Worm (Caenorhabditis elegans) whole organism, L4 larva: ENCODE results near the gene elo-3.
A peak's percentile ranks its signal among the peaks of the same experiment; 100 is the strongest.

ENCODE experiments used
- D1046.2 ChIP-seq: fragments of 200-800 bp; sonication (Bioruptor generic); IDR thresholded peaks from 2 replicates; pipeline ENCODE4 v1.3.6; 2022; ENCODE audit warnings: missing genetic modification characterization, missing compliant biosample characterization
- T26A8.4 ChIP-seq: fragments of 200-800 bp; sonication (Bioruptor generic); IDR thresholded peaks from 2 replicates; pipeline ENCODE4 v1.3.6; 2022; ENCODE audit warnings: missing genetic modification characterization, missing compliant biosample characterization
- aha-1 ChIP-seq: fragments of 150-350 bp; peaks from one replicate; lab custom pipeline; 2014; ENCODE audit warnings: missing biosample characterization, missing genetic modification characterization
- ceh-20 ChIP-seq: fragments of 200-800 bp; sonication (Bioruptor generic); IDR thresholded peaks from 2 replicates; pipeline ENCODE4 v1.3.6; 2022; ENCODE audit warnings: missing genetic modification reagents, missing genetic modification characterization, missing compliant biosample characterization
- ceh-62 ChIP-seq: sonication (generic microtip); optimal IDR thresholded peaks from 2 replicates; lab custom pipeline; 2017; ENCODE audit warnings: missing biosample characterization, missing genetic modification characterization
- ces-1 ChIP-seq: fragments of 150-350 bp; sonication (generic microtip); optimal IDR thresholded peaks from 4 replicates; lab custom pipeline; 2014; ENCODE audit warnings: missing biosample characterization, missing genetic modification reagents, missing genetic modification characterization
- daf-16 ChIP-seq, 3 experiments: sonication (generic microtip); optimal IDR thresholded peaks; 2 replicates each; lab custom pipeline; 2016 to 2017; ENCODE audit warnings: missing genetic modification characterization in 3 of 3, missing genetic modification reagents in 3 of 3, mild to moderate bottlenecking in 2 of 3, missing compliant biosample characterization in 2 of 3, missing biosample characterization in 1 of 3, moderate library complexity in 1 of 3
- daf-19 ChIP-seq: fragments of 200-800 bp; sonication (Bioruptor generic); conservative IDR thresholded peaks from 2 replicates; pipeline ENCODE4 v1.3.6; 2022; ENCODE audit warnings: missing genetic modification characterization, missing compliant biosample characterization
- dmd-6 ChIP-seq: fragments of 200-800 bp; sonication (Bioruptor generic); IDR thresholded peaks from 2 replicates; pipeline ENCODE4 v1.3.6; 2022; ENCODE audit warnings: missing genetic modification reagents, missing genetic modification characterization, missing compliant biosample characterization
- fkh-10 ChIP-seq: fragments of 150-350 bp; optimal IDR thresholded peaks from 2 replicates; lab custom pipeline; 2014; ENCODE audit warnings: missing biosample characterization, missing genetic modification reagents, missing genetic modification characterization
- hlh-11 ChIP-seq: fragments of 200-800 bp; sonication (Bioruptor generic); optimal IDR thresholded peaks from 2 replicates; lab custom pipeline; 2018; ENCODE audit warnings: mild to moderate bottlenecking, missing genetic modification characterization, missing compliant biosample characterization
- jun-1 ChIP-seq: fragments of 150-350 bp; optimal IDR thresholded peaks from 2 replicates; lab custom pipeline; 2014; ENCODE audit warnings: missing biosample characterization, missing genetic modification reagents, missing genetic modification characterization
- lim-7 ChIP-seq: fragments of 200-800 bp; sonication (Bioruptor generic); IDR thresholded peaks from 2 replicates; pipeline ENCODE4 v1.3.6; 2022; ENCODE audit warnings: missing genetic modification characterization, missing compliant biosample characterization
- lin-1 ChIP-seq: fragments of 200-800 bp; sonication (Bioruptor generic); IDR thresholded peaks from 2 replicates; pipeline ENCODE4 v1.3.6; 2022; ENCODE audit warnings: missing genetic modification reagents, missing genetic modification characterization, missing compliant biosample characterization
- lin-13 ChIP-seq: fragments of 150-350 bp; optimal IDR thresholded peaks from 2 replicates; lab custom pipeline; 2014; ENCODE audit warnings: missing biosample characterization, missing genetic modification reagents, missing genetic modification characterization
- lin-15B ChIP-seq: fragments of 150-350 bp; sonication (generic microtip); optimal IDR thresholded peaks from 3 replicates; lab custom pipeline; 2014; ENCODE audit warnings: missing biosample characterization, missing genetic modification characterization
- lin-38 ChIP-seq: fragments of 200-800 bp; sonication (Bioruptor generic); IDR thresholded peaks from 2 replicates; pipeline ENCODE4 v1.3.6; 2022; ENCODE audit warnings: missing genetic modification reagents, missing genetic modification characterization, missing compliant biosample characterization
- lin-39 ChIP-seq: fragments of 150-350 bp; optimal IDR thresholded peaks from 2 replicates; lab custom pipeline; 2014; ENCODE audit warnings: missing biosample characterization, missing genetic modification reagents, missing genetic modification characterization
- madf-5 ChIP-seq, 2 experiments: fragments of 200-800 bp; sonication (Bioruptor generic); IDR thresholded peaks; 2 replicates each; pipeline ENCODE4 v1.3.6; 2022; ENCODE audit warnings: missing compliant biosample characterization in 2 of 2, missing genetic modification characterization in 2 of 2
- mep-1 ChIP-seq: fragments of 150-350 bp; sonication (generic microtip); optimal IDR thresholded peaks from 3 replicates; lab custom pipeline; 2014; ENCODE audit warnings: missing biosample characterization, missing genetic modification characterization
- nhr-10 ChIP-seq: fragments of 150-350 bp; optimal IDR thresholded peaks from 2 replicates; lab custom pipeline; 2014; ENCODE audit warnings: missing biosample characterization, missing genetic modification characterization
- nhr-102 ChIP-seq: sonication (generic microtip); optimal IDR thresholded peaks from 2 replicates; lab custom pipeline; 2016; ENCODE audit warnings: mild to moderate bottlenecking, missing genetic modification characterization, moderate library complexity, missing compliant biosample characterization
- nhr-25 ChIP-seq: sonication (generic microtip); optimal IDR thresholded peaks from 2 replicates; lab custom pipeline; 2017; ENCODE audit warnings: missing genetic modification characterization, mild to moderate bottlenecking, missing compliant biosample characterization, antibody characterized with exemption, moderate library complexity, borderline replicate concordance; ENCODE audit not compliant: insufficient read depth
- nhr-28 ChIP-seq: fragments of 150-350 bp; optimal IDR thresholded peaks from 2 replicates; lab custom pipeline; 2014; ENCODE audit warnings: missing biosample characterization, missing genetic modification characterization
- nhr-41 ChIP-seq: fragments of 200-800 bp; sonication (Bioruptor generic); IDR thresholded peaks from 2 replicates; pipeline ENCODE4 v1.3.6; 2022; ENCODE audit warnings: missing genetic modification reagents, missing genetic modification characterization, missing compliant biosample characterization
- nhr-76 ChIP-seq: fragments of 150-350 bp; optimal IDR thresholded peaks from 2 replicates; lab custom pipeline; 2014; ENCODE audit warnings: missing biosample characterization, missing genetic modification characterization
- nhr-77 ChIP-seq: fragments of 150-350 bp; optimal IDR thresholded peaks from 2 replicates; lab custom pipeline; 2014; ENCODE audit warnings: missing biosample characterization, missing genetic modification characterization
- php-3 ChIP-seq: fragments of 200-800 bp; sonication (Bioruptor generic); IDR thresholded peaks from 2 replicates; pipeline ENCODE4 v1.3.6; 2022; ENCODE audit warnings: missing genetic modification reagents, missing genetic modification characterization, missing compliant biosample characterization
- pqm-1 ChIP-seq: sonication (generic microtip); optimal IDR thresholded peaks from 2 replicates; lab custom pipeline; 2017; ENCODE audit warnings: missing biosample characterization, missing genetic modification characterization
- rbr-2 ChIP-seq: sonication (generic microtip); optimal IDR thresholded peaks from 2 replicates; lab custom pipeline; 2016; ENCODE audit warnings: missing genotype, missing genetic modification characterization, missing compliant biosample characterization
- set-16 ChIP-seq: fragments of 200-800 bp; sonication (Bioruptor generic); IDR thresholded peaks from 2 replicates; pipeline ENCODE4 v1.3.6; 2022; ENCODE audit warnings: missing genetic modification reagents, missing genetic modification characterization, missing compliant biosample characterization
- spr-1 ChIP-seq: sonication (generic microtip); optimal IDR thresholded peaks from 2 replicates; lab custom pipeline; 2016; ENCODE audit warnings: mild to moderate bottlenecking, missing genetic modification characterization, missing compliant biosample characterization
- tag-97 ChIP-seq: fragments of 200-800 bp; sonication (Bioruptor generic); IDR thresholded peaks from 2 replicates; pipeline ENCODE4 v1.3.6; 2022; ENCODE audit warnings: missing genetic modification characterization, missing compliant biosample characterization
- tra-1 ChIP-seq: fragments of 200-800 bp; sonication (Bioruptor generic); IDR thresholded peaks from 2 replicates; pipeline ENCODE4 v1.3.6; 2022; ENCODE audit warnings: missing genetic modification reagents, missing genetic modification characterization, missing compliant biosample characterization
- unc-62 ChIP-seq, 3 experiments: fragments of 150-350 bp in 1 of 3; sonication (generic microtip); optimal IDR thresholded peaks in 2 of 3; peaks in 1 of 3; 1 replicate in 1 of 3; 2 replicates in 2 of 3; lab custom pipeline; 2014 to 2017; ENCODE audit warnings: missing biosample characterization in 3 of 3, missing genetic modification characterization in 3 of 3, missing genetic modification reagents in 3 of 3, missing genotype in 1 of 3
- zfp-2 ChIP-seq: sonication (generic microtip); optimal IDR thresholded peaks from 2 replicates; lab custom pipeline; 2016; ENCODE audit warnings: mild to moderate bottlenecking, missing genetic modification characterization, missing compliant biosample characterization
- ztf-11 ChIP-seq: fragments of 150-350 bp; optimal IDR thresholded peaks from 2 replicates; lab custom pipeline; 2014; ENCODE audit warnings: missing biosample characterization, missing genetic modification characterization

The elo-3 gene

DNA sequence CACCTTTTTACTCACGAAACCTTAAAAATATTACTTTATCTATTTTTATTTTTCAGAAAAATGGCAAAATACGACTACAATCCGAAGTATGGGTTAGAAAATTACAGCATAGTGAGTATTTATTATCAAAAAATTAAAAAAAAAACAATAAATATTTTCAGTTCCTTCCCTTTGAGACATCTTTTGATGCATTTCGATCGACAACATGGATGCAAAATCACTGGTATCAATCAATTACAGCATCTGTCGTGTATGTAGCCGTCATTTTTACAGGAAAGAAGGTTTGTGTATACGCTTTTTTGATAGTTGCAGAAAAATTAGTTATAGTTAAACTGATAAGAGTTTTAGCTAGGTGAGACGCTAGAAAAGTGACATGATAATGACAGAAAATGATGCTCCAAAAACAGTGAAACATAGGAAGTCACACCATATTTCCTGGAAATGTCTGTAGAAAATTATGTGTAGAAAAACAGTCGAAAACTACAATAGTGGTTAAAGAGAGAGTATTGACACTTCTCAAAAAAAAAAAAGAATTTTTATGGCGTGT lies at the start of gene elo-3:
Gene elo-3 (plus strand): TSS at position 51 of the 547 bp plus-strand sequence.
- peak; percentile 26 for TF ChIP-seq aha-1
- no peak for TF ChIP-seq daf-16 (GFP tag; optimal IDR thresholded peaks at IDR 0.05; lab: Kevin White, UChicago)
- peak; percentile 51 for TF ChIP-seq daf-16 (tag; optimal IDR thresholded peaks at IDR 0.05; lab: Kevin White, UChicago)
- peak; percentile 15 for TF ChIP-seq hlh-11 (tag; lab: Kevin White, UChicago)
- TF ChIP-seq dmd-6 (GFP tag; lab: Robert Waterston, UW) = peak; percentile 92
- no peak for TF ChIP-seq daf-19 (GFP tag; lab: Robert Waterston, UW)
- peak; percentile 65; the same call in 1 of the 2 replicates for TF ChIP-seq lin-1 (GFP tag; lab: Robert Waterston, UW)
- TF ChIP-seq nhr-41 = no peak
- TF ChIP-seq nhr-102 (tag; lab: Kevin White, UChicago) = peak; percentile 41
- no peak for TF ChIP-seq ceh-20 (GFP tag; lab: Robert Waterston, UW)
- TF ChIP-seq nhr-76 (tag; lab: Kevin White, UChicago) = no peak
- no peak for TF ChIP-seq zfp-2
- peak; percentile 67 for TF ChIP-seq nhr-28 (tag; lab: Kevin White, UChicago)
- TF ChIP-seq nhr-77 (tag; lab: Kevin White, UChicago) = no peak
- TF ChIP-seq tag-97 = no peak
- TF ChIP-seq php-3 (GFP tag; lab: Robert Waterston, UW) = peak; percentile 47; the same call in 1 of the 2 replicates
- TF ChIP-seq lin-13 (GFP tag; lab: Kevin White, UChicago) = no peak
- peak in 1 of 2 experiments; percentile 68 for TF ChIP-seq unc-62 (GFP tag; optimal IDR thresholded peaks at IDR 0.05 in 1 of 2; lab: Kevin White, UChicago)
- TF ChIP-seq unc-62 (tag; optimal IDR thresholded peaks at IDR 0.05; lab: Kevin White, UChicago) = no peak
- TF ChIP-seq pqm-1 = peak; percentile 75
- peak; percentile 77; the same call in 1 of the 2 replicates for TF ChIP-seq tra-1 (GFP tag; lab: Robert Waterston, UW)
- TF ChIP-seq lin-38 = no peak
- no peak for TF ChIP-seq spr-1 (tag; lab: Kevin White, UChicago)
- TF ChIP-seq nhr-10 (tag; lab: Kevin White, UChicago) = no peak
- no peak for TF ChIP-seq D1046.2

DNA sequence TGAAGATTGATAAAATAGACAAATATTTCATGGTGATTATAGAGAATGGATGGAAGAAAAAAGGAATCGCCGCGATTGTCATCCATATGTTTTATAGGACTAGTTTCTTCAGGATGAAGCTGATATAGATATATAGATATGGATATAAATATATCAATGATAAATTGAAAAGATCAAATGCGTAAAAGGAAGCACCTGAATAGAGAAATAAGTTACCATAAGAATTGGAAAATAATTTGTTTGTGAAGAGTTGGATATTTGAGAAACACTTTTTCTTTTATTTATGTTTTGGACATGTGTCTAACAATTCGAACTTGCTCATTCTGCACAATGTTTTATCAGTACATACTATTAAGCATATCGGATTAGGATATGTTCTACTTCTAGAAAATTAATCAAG lies 49.5 kb upstream of the elo-3 start, which contains the start of gene C42D4.13:
Gene C42D4.13 (minus strand): TSS at position 101 of the 400 bp plus-strand sequence.
- TF ChIP-seq ces-1 (GFP tag; lab: Kevin White, UChicago) (no peak), aha-1 (no peak), set-16 (GFP tag; lab: Robert Waterston, UW) (no peak), ceh-62 (tag; lab: Kevin White, UChicago) (no peak), lin-15B (tag; lab: Kevin White, UChicago) (no peak), nhr-10 (tag; lab: Kevin White, UChicago) (no peak), fkh-10 (no peak), nhr-28 (tag; lab: Kevin White, UChicago) (no peak), ztf-11 (tag; lab: Kevin White, UChicago) (no peak), T26A8.4 (GFP tag; lab: Robert Waterston, UW) (no peak), nhr-25 (no peak), mep-1 (no peak), lin-13 (GFP tag; lab: Kevin White, UChicago) (no peak), jun-1 (no peak), rbr-2 (no peak), hlh-11 (tag; lab: Kevin White, UChicago) (no peak), madf-5 (GFP tag; IDR thresholded peaks at IDR 0.05; lab: Robert Waterston, UW) (no peak), lim-7 (GFP tag; lab: Robert Waterston, UW) (no peak), tag-97 (no peak), lin-39 (tag; lab: Kevin White, UChicago) (no peak)
